Fruit fly (Drosophila melanogaster) whole organism, wandering third instar larva: ENCODE data around the gene Sulf1.
A peak's percentile ranks its signal among the peaks of the same experiment; 100 is the strongest.

ENCODE experiments used
- Abd-B ChIP-seq: fragments of >200 bp; optimal IDR thresholded peaks from 2 replicates; lab custom pipeline; 2017; ENCODE audit warnings: missing biosample characterization, missing genetic modification characterization
- CG9705 ChIP-seq: fragments of 200-800 bp; sonication (Bioruptor generic); optimal IDR thresholded peaks from 2 replicates; lab custom pipeline; 2018; ENCODE audit warnings: missing biosample characterization, mild to moderate bottlenecking, missing genetic modification characterization
- CrebA ChIP-seq: fragments of 200-800 bp; sonication (Bioruptor generic); optimal IDR thresholded peaks from 2 replicates; lab custom pipeline; 2016; ENCODE audit warnings: missing biosample characterization, mild to moderate bottlenecking, missing genetic modification characterization, borderline replicate concordance
- Dif ChIP-seq: fragments of 200-275, 200-300 bp; sonication (Bioruptor generic); optimal IDR thresholded peaks from 2 replicates; lab custom pipeline; 2018; ENCODE audit warnings: missing biosample characterization, missing genetic modification characterization; ENCODE audit not compliant: partially characterized antibody
- GATAd ChIP-seq: sonication (Bioruptor generic); optimal IDR thresholded peaks from 2 replicates; lab custom pipeline; 2016; ENCODE audit warnings: missing biosample characterization, missing genetic modification characterization
- HLH106 ChIP-seq: fragments of 200-800 bp; optimal IDR thresholded peaks from 3 replicates; lab custom pipeline; 2019; ENCODE audit warnings: missing biosample characterization, mild to moderate bottlenecking, missing genetic modification characterization, moderate library complexity
- Hnf4 ChIP-seq: fragments of 200-800 bp; sonication (Bioruptor generic); optimal IDR thresholded peaks from 2 replicates; lab custom pipeline; 2016; ENCODE audit warnings: missing biosample characterization, mild to moderate bottlenecking, missing genetic modification characterization
- Hr78 ChIP-seq: fragments of >200 bp; optimal IDR thresholded peaks from 2 replicates; lab custom pipeline; 2017; ENCODE audit warnings: missing biosample characterization, missing genetic modification characterization
- Hr83 ChIP-seq: fragments of 200-300 bp; sonication (Bioruptor generic); optimal IDR thresholded peaks from 2 replicates; lab custom pipeline; 2016; ENCODE audit warnings: missing biosample characterization, mild to moderate bottlenecking, missing genetic modification characterization, moderate library complexity; ENCODE audit not compliant: poor library complexity, severe bottlenecking
- Mio ChIP-seq: sonication (Bioruptor generic); optimal IDR thresholded peaks from 2 replicates; lab custom pipeline; 2016; ENCODE audit warnings: missing biosample characterization, missing genetic modification characterization
- Myc ChIP-seq: fragments of >200 bp; optimal IDR thresholded peaks from 2 replicates; lab custom pipeline; 2017
- OdsH ChIP-seq: fragments of 200-800 bp; sonication (Bioruptor generic); optimal IDR thresholded peaks from 2 replicates; lab custom pipeline; 2016; ENCODE audit warnings: missing biosample characterization, mild to moderate bottlenecking, missing genetic modification characterization
- Rel ChIP-seq, 2 experiments: fragments of 200-800 bp; sonication (Bioruptor generic) in 1 of 2; optimal IDR thresholded peaks; 2 replicates in 1 of 2; 3 replicates in 1 of 2; lab custom pipeline; 2016 to 2019; ENCODE audit warnings: mild to moderate bottlenecking in 2 of 2, missing biosample characterization in 2 of 2, missing genetic modification characterization in 2 of 2, moderate library complexity in 1 of 2
- Sp1 ChIP-seq: fragments of 200-800 bp; sonication (Bioruptor generic); optimal IDR thresholded peaks from 3 replicates; lab custom pipeline; 2019; ENCODE audit warnings: missing biosample characterization, mild to moderate bottlenecking, missing genetic modification characterization, moderate library complexity
- Vsx2 ChIP-seq: fragments of 200-300, 225-300 bp; sonication (Bioruptor generic); optimal IDR thresholded peaks from 2 replicates; lab custom pipeline; 2018; ENCODE audit warnings: missing biosample characterization, missing genetic modification characterization; ENCODE audit not compliant: partially characterized antibody
- br ChIP-seq: fragments of 200-800 bp; sonication (Bioruptor generic); optimal IDR thresholded peaks from 2 replicates; lab custom pipeline; 2016; ENCODE audit warnings: missing biosample characterization, missing genetic modification characterization
- dmrt93B ChIP-seq: fragments of 200-800 bp; sonication (Bioruptor generic); optimal IDR thresholded peaks from 2 replicates; lab custom pipeline; 2018; ENCODE audit warnings: missing biosample characterization, mild to moderate bottlenecking, missing genetic modification characterization
- dsf ChIP-seq: sonication (Bioruptor generic); optimal IDR thresholded peaks from 2 replicates; lab custom pipeline; 2016; ENCODE audit warnings: missing biosample characterization, missing genetic modification characterization, borderline replicate concordance
- ey ChIP-seq: fragments of 200-800 bp; sonication (Bioruptor generic); optimal IDR thresholded peaks from 2 replicates; lab custom pipeline; 2016; ENCODE audit warnings: missing biosample characterization, missing genetic modification characterization
- foxo ChIP-seq, 2 experiments: fragments of 200-800 bp; sonication (Bioruptor generic); optimal IDR thresholded peaks; 2 replicates in 1 of 2; 3 replicates in 1 of 2; lab custom pipeline; 2016 to 2017; ENCODE audit warnings: missing biosample characterization in 2 of 2, missing genetic modification characterization in 2 of 2
- fru ChIP-seq: fragments of 200-800 bp; sonication (Bioruptor generic); optimal IDR thresholded peaks from 3 replicates; lab custom pipeline; 2016; ENCODE audit warnings: missing biosample characterization, mild to moderate bottlenecking, missing genetic modification characterization
- h ChIP-seq: fragments of 200-800 bp; sonication (Bioruptor generic); optimal IDR thresholded peaks from 3 replicates; lab custom pipeline; 2016; ENCODE audit warnings: missing biosample characterization, mild to moderate bottlenecking, missing genetic modification characterization
- jim ChIP-seq: fragments of 175-275, 200-325 bp; sonication (Bioruptor generic); optimal IDR thresholded peaks from 2 replicates; lab custom pipeline; 2016; ENCODE audit warnings: missing biosample characterization, mild to moderate bottlenecking, missing genetic modification characterization
- lola ChIP-seq: fragments of >200 bp; optimal IDR thresholded peaks from 2 replicates; lab custom pipeline; 2017; ENCODE audit warnings: missing biosample characterization, missing genetic modification characterization
- pan ChIP-seq: fragments of >200 bp; optimal IDR thresholded peaks from 2 replicates; lab custom pipeline; 2017
- psq ChIP-seq: fragments of 200-800 bp; sonication (Bioruptor generic); optimal IDR thresholded peaks from 3 replicates; lab custom pipeline; 2017; ENCODE audit warnings: missing biosample characterization, mild to moderate bottlenecking, missing genetic modification characterization, moderate library complexity
- rgr ChIP-seq: fragments of 200-800 bp; sonication (Bioruptor generic); optimal IDR thresholded peaks from 3 replicates; lab custom pipeline; 2016; ENCODE audit warnings: missing biosample characterization, mild to moderate bottlenecking, missing genetic modification characterization
- sage ChIP-seq: fragments of 200-800 bp; sonication (Bioruptor generic); optimal IDR thresholded peaks from 2 replicates; lab custom pipeline; 2016; ENCODE audit warnings: missing biosample characterization, mild to moderate bottlenecking, missing genetic modification characterization
- sv ChIP-seq: fragments of 200-800 bp; sonication (Bioruptor generic); optimal IDR thresholded peaks from 3 replicates; lab custom pipeline; 2016; ENCODE audit warnings: missing biosample characterization, missing genetic modification characterization
- tai ChIP-seq: sonication (Bioruptor generic); optimal IDR thresholded peaks from 2 replicates; lab custom pipeline; 2016; ENCODE audit warnings: missing biosample characterization, missing genetic modification characterization
- usp ChIP-seq: fragments of >200 bp; optimal IDR thresholded peaks from 2 replicates; lab custom pipeline; 2017; ENCODE audit warnings: missing biosample characterization, missing genetic modification characterization

Gene Sulf1

dm6 chr3R:16341817-16342374, 2.5 kb upstream of the Sulf1 start, which contains the start of the genes SF2 and pad (continued):
- TF ChIP-seq OdsH (GFP tag; lab: Kevin White, UChicago), result peak; percentile 72

- TF ChIP-seq Mio (GFP tag; lab: Kevin White, UChicago) (no peak), rgr (no peak), Dif (GFP tag; lab: Kevin White, UChicago) (no peak), sage (GFP tag; lab: Kevin White, UChicago) (no peak), GATAd (GFP tag; lab: Kevin White, UChicago) (no peak), lola (GFP tag; lab: Kevin White, UChicago) (no peak), br (no peak), Hnf4 (GFP tag; lab: Kevin White, UChicago) (no peak), usp (GFP tag; lab: Kevin White, UChicago) (no peak), Rel (GFP tag; optimal IDR thresholded peaks at IDR 0.05; lab: Kevin White, UChicago) (no peak), Rel (tag; optimal IDR thresholded peaks at IDR 0.05; lab: Kevin White, UChicago) (no peak), HLH106 (tag; lab: Kevin White, UChicago) (no peak), Abd-B (GFP tag; lab: Kevin White, UChicago) (no peak), sv (no peak), psq (GFP tag; lab: Kevin White, UChicago) (no peak), Vsx2 (GFP tag; lab: Kevin White, UChicago) (no peak), Myc (lab: Kevin White, UChicago) (no peak), ey (no peak), dsf (GFP tag; lab: Kevin White, UChicago) (no peak), pan (no peak)
These were observed 1.2 kb upstream of the Sulf1 start for dm6 chr3R:16340610-16341009.

DNA sequence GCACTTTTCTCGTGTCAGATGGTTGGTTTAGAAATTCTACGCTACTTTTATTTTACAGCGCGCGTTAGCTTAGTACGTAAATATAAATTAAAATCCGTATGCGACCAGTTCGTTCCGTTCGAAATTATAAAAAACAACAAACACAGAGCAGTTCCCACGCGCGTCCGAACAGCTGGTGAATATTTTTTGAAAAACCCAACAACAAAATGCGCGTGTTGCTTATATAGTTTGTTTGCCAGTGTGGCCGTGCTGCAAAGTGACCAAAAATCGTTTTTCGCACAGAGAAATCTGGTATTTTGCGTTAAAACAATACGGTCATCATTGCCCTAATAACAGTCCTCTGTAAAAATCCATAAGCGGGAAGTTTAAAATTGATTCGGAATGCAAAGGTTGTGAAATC, 1.0 kb downstream of the Sulf1 start:
- TF ChIP-seq CrebA (GFP tag; lab: Kevin White, UChicago) (no peak), psq (GFP tag; lab: Kevin White, UChicago) (no peak), Vsx2 (GFP tag; lab: Kevin White, UChicago) (no peak), fru (GFP tag; lab: Kevin White, UChicago) (no peak), foxo (GFP tag; optimal IDR thresholded peaks at IDR 0.05; lab: Kevin White, UChicago) (peak in 1 of 2 experiments; percentile 15), Mio (GFP tag; lab: Kevin White, UChicago) (no peak), Sp1 (GFP tag; lab: Kevin White, UChicago) (peak; percentile 18), Hr78 (GFP tag; lab: Kevin White, UChicago) (no peak), h (GFP tag; lab: Kevin White, UChicago) (peak; percentile 50), lola (GFP tag; lab: Kevin White, UChicago) (no peak), Rel (GFP tag; optimal IDR thresholded peaks at IDR 0.05; lab: Kevin White, UChicago) (no peak), Rel (tag; optimal IDR thresholded peaks at IDR 0.05; lab: Kevin White, UChicago) (peak; percentile 67), jim (GFP tag; lab: Kevin White, UChicago) (peak; percentile 33), tai (GFP tag; lab: Kevin White, UChicago) (no peak), Dif (GFP tag; lab: Kevin White, UChicago) (no peak), OdsH (GFP tag; lab: Kevin White, UChicago) (no peak), Hr83 (peak; percentile 33), dmrt93B (GFP tag; lab: Kevin White, UChicago) (no peak), pan (no peak), br (no peak), CG9705 (GFP tag; lab: Kevin White, UChicago) (no peak)
- TF ChIP-seq, all 38 proteins: peak for 6

dm6 chr3R:16337863-16338262, 1.5 kb downstream of the Sulf1 start:
- no peak for TF ChIP-seq dsf (GFP tag; lab: Kevin White, UChicago)
- TF ChIP-seq Vsx2 (GFP tag; lab: Kevin White, UChicago), result no peak
- no peak for TF ChIP-seq sv
- TF ChIP-seq tai (GFP tag; lab: Kevin White, UChicago), result no peak
- no peak for TF ChIP-seq Mio (GFP tag; lab: Kevin White, UChicago)
- no peak for TF ChIP-seq Sp1 (GFP tag; lab: Kevin White, UChicago)
- no peak for TF ChIP-seq CG9705 (GFP tag; lab: Kevin White, UChicago)
- no peak for TF ChIP-seq lola (GFP tag; lab: Kevin White, UChicago)
- no peak for TF ChIP-seq h (GFP tag; lab: Kevin White, UChicago)
- TF ChIP-seq OdsH (GFP tag; lab: Kevin White, UChicago), result no peak
- TF ChIP-seq Hnf4 (GFP tag; lab: Kevin White, UChicago), result no peak
- no peak for TF ChIP-seq foxo (GFP tag; optimal IDR thresholded peaks at IDR 0.05; lab: Kevin White, UChicago)
- TF ChIP-seq pan, result no peak
- no peak for TF ChIP-seq GATAd (GFP tag; lab: Kevin White, UChicago)
- TF ChIP-seq ey, result no peak
- no peak for TF ChIP-seq psq (GFP tag; lab: Kevin White, UChicago)
- TF ChIP-seq HLH106 (tag; lab: Kevin White, UChicago), result no peak
- TF ChIP-seq rgr, result no peak
